Worm (Caenorhabditis elegans): ENCODE measurements around the gene C24A3.4.

DNA sequence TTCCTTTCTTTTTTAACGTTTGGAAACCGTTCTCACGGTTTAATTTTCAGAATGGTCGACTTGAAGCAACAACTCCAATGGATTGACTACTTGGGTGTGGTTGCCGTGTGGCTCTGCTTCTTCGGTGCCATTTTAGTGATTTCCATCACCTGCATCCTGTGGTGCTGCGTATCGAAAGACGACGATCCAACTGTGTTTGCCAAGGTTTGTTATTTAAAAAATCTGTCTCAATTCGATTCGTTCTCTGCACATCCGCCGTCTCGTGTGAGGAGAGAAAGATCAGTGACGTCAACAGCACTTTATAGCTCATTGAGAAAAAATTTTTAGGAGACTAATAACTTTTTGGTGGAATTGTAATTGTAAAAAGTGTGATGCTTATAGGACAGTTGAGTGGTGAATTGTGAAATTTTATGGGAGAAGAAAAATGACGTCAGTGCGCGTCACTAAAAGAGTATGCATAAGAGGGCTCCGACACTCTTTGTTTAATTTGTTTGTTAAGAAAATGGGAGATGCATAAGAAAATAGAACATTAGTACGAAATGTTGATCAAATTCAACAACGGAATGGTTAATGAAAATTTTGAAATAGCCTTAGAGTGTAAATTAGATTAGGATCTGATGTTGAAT is 5.4 kb downstream of the C24A3.4 start, which contains the start of gene C24A3.2:
- TF ChIP-seq nhr-11 (tag; optimal IDR thresholded peaks at IDR 0.05), result no peak
- no peak for TF ChIP-seq skn-1 (tag; optimal IDR thresholded peaks at IDR 0.05)
- TF ChIP-seq nhr-77 (tag; optimal IDR thresholded peaks at IDR 0.05), result no peak
